Worm (Caenorhabditis elegans) whole organism, early embryonic: ENCODE data around the gene tost-1.

Experiments
- F13C5.2 ChIP-seq: sonication (generic microtip); optimal IDR thresholded peaks from 2 replicates; lab custom pipeline; 2017; ENCODE audit warnings: mild to moderate bottlenecking, missing genetic modification characterization, inconsistent platforms, missing compliant biosample characterization
- aly-1 ChIP-seq: sonication (generic microtip); optimal IDR thresholded peaks from 2 replicates; lab custom pipeline; 2016; ENCODE audit warnings: missing genetic modification characterization, missing compliant biosample characterization
- ama-1 ChIP-seq: fragments of 150-350 bp; optimal IDR thresholded peaks from 2 replicates; lab custom pipeline; 2014
- ceh-13 ChIP-seq: fragments of 200-800 bp; sonication (Bioruptor generic); optimal IDR thresholded peaks from 2 replicates; lab custom pipeline; 2018; ENCODE audit warnings: mild to moderate bottlenecking, missing genetic modification characterization, missing compliant biosample characterization
- ceh-36 ChIP-seq: sonication (generic microtip); optimal IDR thresholded peaks from 2 replicates; lab custom pipeline; 2016; ENCODE audit warnings: missing genetic modification characterization, inconsistent platforms, missing compliant biosample characterization
- ets-7 ChIP-seq: sonication (generic microtip); optimal IDR thresholded peaks from 2 replicates; lab custom pipeline; 2016; ENCODE audit warnings: missing genotype, missing genetic modification characterization, missing compliant biosample characterization
- flt-1 ChIP-seq: fragments of 200-800 bp; sonication (Bioruptor generic); IDR thresholded peaks from 2 replicates; pipeline ENCODE4 v1.3.6; 2022; ENCODE audit warnings: missing genetic modification characterization, missing compliant biosample characterization
- hmg-4 ChIP-seq: fragments of 200-800 bp; sonication (Bioruptor generic); optimal IDR thresholded peaks from 2 replicates; lab custom pipeline; 2018; ENCODE audit warnings: mild to moderate bottlenecking, missing genetic modification characterization, missing compliant biosample characterization
- hnd-1 ChIP-seq: sonication (generic microtip); optimal IDR thresholded peaks from 2 replicates; lab custom pipeline; 2016; ENCODE audit warnings: missing genetic modification characterization, missing compliant biosample characterization
- pes-1 ChIP-seq: fragments of 200-800 bp; sonication (Bioruptor generic); IDR thresholded peaks from 2 replicates; pipeline ENCODE4 v1.3.6; 2022; ENCODE audit warnings: missing genetic modification reagents, missing genetic modification characterization, missing compliant biosample characterization
- scrt-1 ChIP-seq: fragments of 200-800 bp; sonication (Bioruptor generic); IDR thresholded peaks from 2 replicates; pipeline ENCODE4 v1.3.6; 2022; ENCODE audit warnings: missing genetic modification characterization, missing compliant biosample characterization
- tbx-11 ChIP-seq: fragments of 200-800 bp; sonication (Bioruptor generic); IDR thresholded peaks from 2 replicates; pipeline ENCODE4 v1.3.6; 2022; ENCODE audit warnings: missing genetic modification characterization, missing compliant biosample characterization
- tbx-37 ChIP-seq: fragments of 200-800 bp; sonication (Bioruptor generic); conservative IDR thresholded peaks from 2 replicates; pipeline ENCODE4 v1.3.6; 2022; ENCODE audit warnings: missing genetic modification reagents, missing genetic modification characterization, missing compliant biosample characterization
- tra-4 ChIP-seq: sonication (generic microtip); optimal IDR thresholded peaks from 2 replicates; lab custom pipeline; 2017; ENCODE audit warnings: missing genetic modification characterization, missing compliant biosample characterization

DNA sequence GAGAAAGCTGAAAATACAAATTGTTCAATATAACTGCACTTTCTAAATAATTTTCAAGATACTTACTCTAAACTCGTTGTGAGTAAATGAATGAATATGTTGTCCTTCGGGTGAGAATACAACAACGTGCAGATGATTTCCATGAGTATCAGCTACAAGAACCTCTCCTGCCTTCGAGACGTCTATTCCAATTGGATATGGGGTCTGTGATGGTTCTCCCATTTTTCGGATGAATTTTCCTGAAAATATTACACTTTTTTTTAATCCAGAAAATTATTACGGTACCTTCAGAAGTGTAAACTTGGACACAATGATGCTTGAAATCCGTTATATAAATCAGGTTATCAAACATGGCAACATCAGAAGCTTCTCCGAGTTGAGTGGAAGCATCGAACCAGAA is 17.2 kb upstream of the tost-1 start:
- TF ChIP-seq ama-1 (lab: Kevin White, UChicago) = no peak
- TF ChIP-seq hmg-4 (GFP tag; lab: Kevin White, UChicago) = no peak
- no peak for TF ChIP-seq tbx-11 (GFP tag; lab: Robert Waterston, UW)
- no peak for TF ChIP-seq aly-1 (tag; lab: Kevin White, UChicago)
- TF ChIP-seq hnd-1 (tag; lab: Kevin White, UChicago) = no peak
- no peak for TF ChIP-seq pes-1
- no peak for TF ChIP-seq ets-7 (tag; lab: Kevin White, UChicago)
- no peak for TF ChIP-seq tbx-37 (GFP tag; lab: Robert Waterston, UW)
- TF ChIP-seq ceh-36 = no peak
- TF ChIP-seq F13C5.2 = no peak
- TF ChIP-seq flt-1 (GFP tag; lab: Robert Waterston, UW) = no peak
- no peak for TF ChIP-seq scrt-1 (GFP tag; lab: Robert Waterston, UW)
- TF ChIP-seq ceh-13 = no peak
- no peak for TF ChIP-seq tra-4 (tag; lab: Kevin White, UChicago)
